Worm (Caenorhabditis elegans) whole organism, midembryonic: ENCODE measurements around the gene lnkn-1.

Experiments
- T22C8.4 ChIP-seq: fragments of 200-800 bp; sonication (Bioruptor generic); IDR thresholded peaks from 2 replicates; pipeline ENCODE4 v1.3.6; 2022; ENCODE audit warnings: missing genetic modification characterization, missing compliant biosample characterization
- cog-1 ChIP-seq: sonication (generic microtip); optimal IDR thresholded peaks from 2 replicates; lab custom pipeline; 2016; ENCODE audit warnings: missing genetic modification characterization, missing compliant biosample characterization
- flt-1 ChIP-seq: fragments of 200-800 bp; sonication (Bioruptor generic); IDR thresholded peaks from 2 replicates; pipeline ENCODE4 v1.3.6; 2022; ENCODE audit warnings: missing genetic modification characterization, missing compliant biosample characterization
- klf-2 ChIP-seq: fragments of 200-800 bp; sonication (Bioruptor generic); conservative IDR thresholded peaks from 2 replicates; pipeline ENCODE4 v1.3.6; 2022; ENCODE audit warnings: missing genetic modification reagents, missing genetic modification characterization, missing compliant biosample characterization
- med-1 ChIP-seq: sonication (generic microtip); optimal IDR thresholded peaks from 2 replicates; lab custom pipeline; 2017; ENCODE audit warnings: missing genetic modification characterization, mild to moderate bottlenecking, missing compliant biosample characterization, antibody characterized with exemption, missing genetic modification reagents; ENCODE audit not compliant: insufficient read depth

DNA sequence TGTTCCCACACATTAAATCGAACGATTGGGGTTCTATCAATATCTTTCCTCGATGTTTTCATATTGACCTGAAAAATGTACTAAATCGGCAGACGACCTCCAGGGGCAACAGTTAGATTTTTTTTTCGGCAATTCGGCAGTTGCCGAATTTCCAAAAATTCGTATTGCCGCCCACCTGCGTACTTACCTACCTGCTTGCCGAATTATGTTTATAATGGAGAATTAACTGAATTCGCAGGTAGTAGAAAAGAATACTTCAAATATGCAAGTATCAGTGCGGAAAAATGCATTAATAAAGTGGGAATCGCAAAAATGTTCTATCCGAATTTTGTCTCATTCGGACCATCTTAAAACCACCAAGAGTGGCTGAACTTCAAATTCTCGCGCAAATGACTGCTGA, 20.4 kb upstream of the lnkn-1 start:
- TF ChIP-seq klf-2 (GFP tag; lab: Robert Waterston, UW), result no peak
- TF ChIP-seq T22C8.4 (GFP tag; lab: Robert Waterston, UW), result no peak
- no peak for TF ChIP-seq flt-1 (GFP tag; lab: Robert Waterston, UW)
- no peak for TF ChIP-seq med-1 (GFP tag; lab: Kevin White, UChicago)
- no peak for TF ChIP-seq cog-1 (tag; lab: Kevin White, UChicago)
